Fruit fly (Drosophila melanogaster) whole organism, embryonic: Measurements from ENCODE around the gene Ser.

Source experiments
- Abd-B ChIP-seq: fragments of 200-800 bp; sonication (Bioruptor generic); optimal IDR thresholded peaks from 2 replicates; lab custom pipeline; 2018; ENCODE audit warnings: missing biosample characterization, mild to moderate bottlenecking, missing genetic modification characterization, moderate library complexity
- Antp ChIP-seq: fragments of 200-800 bp; sonication (Bioruptor generic); optimal IDR thresholded peaks from 3 replicates; lab custom pipeline; 2016; ENCODE audit warnings: missing biosample characterization, missing genetic modification characterization
- CG12299 ChIP-seq: fragments of 200-800 bp; sonication (Bioruptor generic); optimal IDR thresholded peaks from 2 replicates; lab custom pipeline; 2018; ENCODE audit warnings: missing biosample characterization, mild to moderate bottlenecking, missing genetic modification characterization
- CG14014 ChIP-seq: fragments of 200-800 bp; sonication (Bioruptor generic); IDR thresholded peaks from 2 replicates; pipeline ENCODE4 v1.3.6; 2022; ENCODE audit warnings: missing biosample characterization, missing genetic modification characterization
- CG14667 ChIP-seq: fragments of 200-800 bp; sonication (Bioruptor generic); IDR thresholded peaks from 2 replicates; pipeline ENCODE4 v1.3.6; 2022; ENCODE audit warnings: missing biosample characterization, missing genetic modification characterization
- CG14965 ChIP-seq: fragments of 200-800 bp; sonication (Bioruptor generic); optimal IDR thresholded peaks from 2 replicates; lab custom pipeline; 2016; ENCODE audit warnings: missing biosample characterization, missing genetic modification characterization, borderline replicate concordance
- CG1602 ChIP-seq: fragments of 200-800 bp; sonication (Bioruptor generic); optimal IDR thresholded peaks from 3 replicates; lab custom pipeline; 2016; ENCODE audit warnings: missing biosample characterization, missing genetic modification characterization
- CG17361 ChIP-seq: fragments of 200-800 bp; sonication (Bioruptor generic); IDR thresholded peaks from 3 replicates; pipeline ENCODE4 v1.3.6; 2022; ENCODE audit warnings: missing biosample characterization, missing genetic modification characterization
- CG2202 ChIP-seq: fragments of 200-800 bp; sonication (Bioruptor generic); optimal IDR thresholded peaks from 2 replicates; lab custom pipeline; 2018; ENCODE audit warnings: missing biosample characterization, mild to moderate bottlenecking, missing genetic modification characterization
- CG31388 ChIP-seq: fragments of 200-800 bp; sonication (Bioruptor generic); optimal IDR thresholded peaks from 2 replicates; lab custom pipeline; 2016; ENCODE audit warnings: missing biosample characterization, missing genetic modification characterization
- CG3163 ChIP-seq: fragments of 200-800 bp; sonication (Bioruptor generic); optimal IDR thresholded peaks from 3 replicates; lab custom pipeline; 2016; ENCODE audit warnings: missing biosample characterization, missing genetic modification characterization
- CG32767 ChIP-seq: fragments of 200-800 bp; sonication (Bioruptor generic); IDR thresholded peaks from 2 replicates; pipeline ENCODE4 v1.3.6; 2022; ENCODE audit warnings: missing biosample characterization, missing genetic modification characterization
- CG34422 ChIP-seq: fragments of 200-800 bp; sonication (Bioruptor generic); IDR thresholded peaks from 3 replicates; pipeline ENCODE4 v1.3.6; 2022; ENCODE audit warnings: missing biosample characterization, missing genetic modification characterization
- CG3995 ChIP-seq: fragments of 200-800 bp; sonication (Bioruptor generic); optimal IDR thresholded peaks from 3 replicates; lab custom pipeline; 2016; ENCODE audit warnings: missing biosample characterization, missing genetic modification characterization
- CG42726 ChIP-seq: fragments of 200-800 bp; sonication (Bioruptor generic); IDR thresholded peaks from 2 replicates; pipeline ENCODE4 v1.3.6; 2022; ENCODE audit warnings: missing biosample characterization, missing genetic modification characterization; ENCODE audit not compliant: partially characterized antibody
- CG43689 ChIP-seq: fragments of 200-800 bp; sonication (Bioruptor generic); IDR thresholded peaks from 2 replicates; pipeline ENCODE4 v1.3.6; 2022; ENCODE audit warnings: missing biosample characterization, missing genetic modification characterization
- CG6272 ChIP-seq: fragments of 200-800 bp; sonication (Bioruptor generic); IDR thresholded peaks from 2 replicates; pipeline ENCODE4 v1.3.6; 2022; ENCODE audit warnings: missing biosample characterization, missing genetic modification characterization
- CG8281 ChIP-seq: fragments of 200-800 bp; sonication (Bioruptor generic); optimal IDR thresholded peaks from 2 replicates; lab custom pipeline; 2018; ENCODE audit warnings: missing biosample characterization, mild to moderate bottlenecking, missing genetic modification characterization, moderate library complexity
- CrebB ChIP-seq: fragments of 200-800 bp; sonication (Bioruptor generic); optimal IDR thresholded peaks from 3 replicates; lab custom pipeline; 2018; ENCODE audit warnings: missing biosample characterization, mild to moderate bottlenecking, missing genetic modification characterization
- D19A ChIP-seq: fragments of 200-800 bp; optimal IDR thresholded peaks from 3 replicates; lab custom pipeline; 2019; ENCODE audit warnings: missing biosample characterization, mild to moderate bottlenecking, missing genetic modification characterization, moderate library complexity
- Dad ChIP-seq: fragments of 200-800 bp; sonication (Bioruptor generic); optimal IDR thresholded peaks from 3 replicates; lab custom pipeline; 2016; ENCODE audit warnings: missing biosample characterization, missing genetic modification characterization
- E2f1 ChIP-seq: fragments of 200-800 bp; sonication (Bioruptor generic); IDR thresholded peaks from 2 replicates; pipeline ENCODE4 v1.3.6; 2022; ENCODE audit warnings: missing biosample characterization, missing genetic modification characterization
- Ets97D ChIP-seq: fragments of 200-800 bp; sonication (Bioruptor generic); optimal IDR thresholded peaks from 3 replicates; lab custom pipeline; 2016; ENCODE audit warnings: missing biosample characterization, missing genetic modification characterization
- Jarid2 ChIP-seq: fragments of 200-800 bp; sonication (Bioruptor generic); optimal IDR thresholded peaks from 3 replicates; lab custom pipeline; 2017; ENCODE audit warnings: mild to moderate bottlenecking, missing biosample characterization, missing genetic modification reagents, missing genetic modification characterization
- Myb ChIP-seq: fragments of 200-800 bp; sonication (Bioruptor generic); optimal IDR thresholded peaks from 2 replicates; lab custom pipeline; 2016; ENCODE audit warnings: missing biosample characterization, missing genetic modification characterization
- Rx ChIP-seq: fragments of 200-800 bp; sonication (Bioruptor generic); IDR thresholded peaks from 2 replicates; pipeline ENCODE4 v1.3.6; 2022; ENCODE audit warnings: missing biosample characterization, missing genetic modification characterization
- caup ChIP-seq: fragments of 200-800 bp; sonication (Bioruptor generic); optimal IDR thresholded peaks from 3 replicates; lab custom pipeline; 2017; ENCODE audit warnings: missing biosample characterization, mild to moderate bottlenecking, missing genetic modification characterization, moderate library complexity; ENCODE audit not compliant: severe bottlenecking
- chinmo ChIP-seq: fragments of 200-800 bp; sonication (Bioruptor generic); IDR thresholded peaks from 4 replicates; pipeline ENCODE4 v1.3.6; 2022; ENCODE audit warnings: missing biosample characterization, missing genetic modification characterization; ENCODE audit not compliant: partially characterized antibody
- crol ChIP-seq: fragments of 200-800 bp; sonication (Bioruptor generic); IDR thresholded peaks from 2 replicates; pipeline ENCODE4 v1.3.6; 2022; ENCODE audit warnings: missing biosample characterization, missing genetic modification characterization
- da ChIP-seq: fragments of 200-800 bp; sonication (Bioruptor generic); optimal IDR thresholded peaks from 2 replicates; lab custom pipeline; 2016; ENCODE audit warnings: missing biosample characterization, missing genetic modification characterization
- esg ChIP-seq: fragments of 200-800 bp; sonication (Bioruptor generic); conservative IDR thresholded peaks from 2 replicates; pipeline ENCODE4 v1.3.6; 2022; ENCODE audit warnings: missing biosample characterization, missing genetic modification characterization
- fd64A ChIP-seq: fragments of 200-800 bp; sonication (Bioruptor generic); optimal IDR thresholded peaks from 3 replicates; lab custom pipeline; 2018; ENCODE audit warnings: missing biosample characterization, mild to moderate bottlenecking, missing genetic modification characterization
- gfzf ChIP-seq: fragments of 200-800 bp; sonication (Bioruptor generic); optimal IDR thresholded peaks from 2 replicates; lab custom pipeline; 2016; ENCODE audit warnings: missing biosample characterization, mild to moderate bottlenecking, missing genetic modification characterization, moderate library complexity
- gt ChIP-seq: fragments of 200-800 bp; sonication (Bioruptor generic); IDR thresholded peaks from 2 replicates; pipeline ENCODE4 v1.3.6; 2022; ENCODE audit warnings: missing biosample characterization, missing genetic modification characterization
- insv ChIP-seq, 2 experiments: fragments of 200-800 bp; sonication (Bioruptor generic); optimal IDR thresholded peaks; 3 replicates each; lab custom pipeline; 2016 to 2018; ENCODE audit warnings: missing biosample characterization in 2 of 2, missing genetic modification characterization in 2 of 2
- inv ChIP-seq: fragments of 200-800 bp; sonication (Bioruptor generic); IDR thresholded peaks from 2 replicates; pipeline ENCODE4 v1.3.6; 2022; ENCODE audit warnings: missing biosample characterization, missing genetic modification characterization; ENCODE audit not compliant: partially characterized antibody
- nerfin-2 ChIP-seq: fragments of 200-800 bp; sonication (Bioruptor generic); IDR thresholded peaks from 2 replicates; pipeline ENCODE4 v1.3.6; 2022; ENCODE audit warnings: missing biosample characterization, missing genetic modification characterization; ENCODE audit not compliant: partially characterized antibody
- oc ChIP-seq: fragments of 200-800 bp; sonication (Bioruptor generic); optimal IDR thresholded peaks from 2 replicates; lab custom pipeline; 2018; ENCODE audit warnings: missing biosample characterization, mild to moderate bottlenecking, missing genetic modification characterization, moderate library complexity
- pho ChIP-seq: fragments of 200-800 bp; sonication (Bioruptor generic); optimal IDR thresholded peaks from 2 replicates; lab custom pipeline; 2016; ENCODE audit warnings: missing biosample characterization, missing genetic modification characterization
- phol ChIP-seq: fragments of 200-800 bp; sonication (Bioruptor generic); optimal IDR thresholded peaks from 3 replicates; lab custom pipeline; 2018; ENCODE audit warnings: missing biosample characterization, mild to moderate bottlenecking, missing genetic modification characterization, moderate library complexity
- prd ChIP-seq, 3 experiments: fragments of >200 bp in 2 of 3; fragments of 200-800 bp in 1 of 3; sonication (Bioruptor generic) in 1 of 3; optimal IDR thresholded peaks in 2 of 3; IDR thresholded peaks in 1 of 3; 2 replicates in 2 of 3; 3 replicates in 1 of 3; pipeline versions ENCODE4 v1.3.6 to Lab custom; 2017 to 2022; ENCODE audit warnings: missing biosample characterization in 1 of 3, missing genetic modification characterization in 1 of 3
- rib ChIP-seq: fragments of 200-800 bp; sonication (Bioruptor generic); IDR thresholded peaks from 2 replicates; pipeline ENCODE4 v1.3.6; 2022; ENCODE audit warnings: missing biosample characterization, missing genetic modification characterization
- salm ChIP-seq: fragments of 200-800 bp; sonication (Bioruptor generic); optimal IDR thresholded peaks from 2 replicates; lab custom pipeline; 2018; ENCODE audit warnings: missing biosample characterization, mild to moderate bottlenecking, missing genetic modification characterization
- sens-2 ChIP-seq: fragments of 200-800 bp; sonication (Bioruptor generic); IDR thresholded peaks from 2 replicates; pipeline ENCODE4 v1.3.6; 2022; ENCODE audit warnings: missing biosample characterization, missing genetic modification characterization
- slp2 ChIP-seq: fragments of 200-800 bp; sonication (Bioruptor generic); optimal IDR thresholded peaks from 2 replicates; lab custom pipeline; 2016; ENCODE audit warnings: missing biosample characterization, missing genetic modification characterization
- stc ChIP-seq: fragments of 200-800 bp; sonication (Bioruptor generic); IDR thresholded peaks from 2 replicates; pipeline ENCODE4 v1.3.6; 2022; ENCODE audit warnings: missing biosample characterization, missing genetic modification characterization
- stwl ChIP-seq: fragments of 200-800 bp; sonication (Bioruptor generic); optimal IDR thresholded peaks from 3 replicates; lab custom pipeline; 2018; ENCODE audit warnings: missing biosample characterization, mild to moderate bottlenecking, missing genetic modification characterization, moderate library complexity
- sug ChIP-seq: fragments of 200-800 bp; optimal IDR thresholded peaks from 2 replicates; lab custom pipeline; 2019; ENCODE audit warnings: missing biosample characterization, mild to moderate bottlenecking, missing genetic modification characterization, moderate library complexity
- toy ChIP-seq: fragments of 200-800 bp; sonication (Bioruptor generic); IDR thresholded peaks from 2 replicates; pipeline ENCODE4 v1.3.6; 2022; ENCODE audit warnings: missing biosample characterization, missing genetic modification characterization
- unc-4 ChIP-seq: fragments of 200-800 bp; sonication (Bioruptor generic); IDR thresholded peaks from 2 replicates; pipeline ENCODE4 v1.3.6; 2022; ENCODE audit warnings: missing biosample characterization, missing genetic modification characterization; ENCODE audit not compliant: partially characterized antibody
- wek ChIP-seq: fragments of 200-800 bp; sonication (Bioruptor generic); optimal IDR thresholded peaks from 3 replicates; lab custom pipeline; 2018; ENCODE audit warnings: missing biosample characterization, mild to moderate bottlenecking, missing genetic modification characterization, moderate library complexity

Gene Ser

DNA sequence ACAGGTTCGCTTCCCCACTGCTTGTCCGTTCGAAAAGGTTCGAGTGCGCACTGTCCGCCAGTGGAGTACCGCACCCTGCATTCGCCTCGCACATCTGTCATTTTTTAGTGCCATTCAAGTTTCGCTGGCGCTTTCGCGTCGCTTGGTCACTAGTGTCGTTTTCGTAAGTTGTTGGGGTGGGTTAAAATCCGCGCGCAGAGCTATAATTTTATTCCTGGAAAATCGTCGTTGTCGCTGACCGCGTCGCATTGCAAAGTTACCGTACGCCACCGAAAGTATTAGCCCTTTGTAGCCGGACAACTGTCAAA, 42.6 kb downstream of the Ser start, which contains the start of gene Men-b (continued):
- peak; percentile 15; the same call in 1 of the 4 replicates for TF ChIP-seq chinmo (GFP tag; lab: Robert Waterston, UW)
- no peak for TF ChIP-seq CG17361 (GFP tag; lab: Robert Waterston, UW)
- no peak for TF ChIP-seq gt (GFP tag; lab: Robert Waterston, UW)
- no peak; the same call in 1 of the 2 replicates for TF ChIP-seq inv
- TF ChIP-seq CrebB (tag; lab: Kevin White, UChicago) = no peak
- TF ChIP-seq CG32767 (GFP tag; lab: Robert Waterston, UW) = no peak
- no peak for TF ChIP-seq oc (tag; lab: Kevin White, UChicago)
- TF ChIP-seq caup (GFP tag; lab: Kevin White, UChicago) = no peak
- peak; percentile 98 for TF ChIP-seq gfzf (GFP tag; lab: Kevin White, UChicago)
- TF ChIP-seq D19A = no peak
- TF ChIP-seq da (GFP tag; lab: Kevin White, UChicago) = no peak
- TF ChIP-seq CG14965 (GFP tag; lab: Kevin White, UChicago) = no peak
- peak; percentile 14; the same call in 1 of the 2 replicates for TF ChIP-seq unc-4 (GFP tag; lab: Robert Waterston, UW)
- TF ChIP-seq CG14667 (GFP tag; lab: Robert Waterston, UW) = no peak
- TF ChIP-seq slp2 (GFP tag; lab: Kevin White, UChicago) = no peak
- TF ChIP-seq CG3163 (GFP tag; lab: Kevin White, UChicago) = peak; percentile 41
- TF ChIP-seq pho (GFP tag; lab: Kevin White, UChicago) = no peak
- no peak for TF ChIP-seq fd64A
- TF ChIP-seq CG12299 = no peak
- no peak for TF ChIP-seq Abd-B (GFP tag; lab: Kevin White, UChicago)
- no peak for TF ChIP-seq CG6272
- peak; percentile 67; the same call in 1 of the 2 replicates for TF ChIP-seq CG42726 (GFP tag; lab: Robert Waterston, UW)
- TF ChIP-seq prd (optimal IDR thresholded peaks at IDR 0.05; lab: Kevin White, UChicago) = no peak
- no peak; the same call in 2 of the 3 replicates for TF ChIP-seq prd (GFP tag; IDR thresholded peaks at IDR 0.05; lab: Robert Waterston, UW)
- TF ChIP-seq stwl (tag; lab: Kevin White, UChicago) = peak; percentile 49
- TF ChIP-seq CG8281 = no peak
- no peak for TF ChIP-seq wek
- TF ChIP-seq CG14014 (GFP tag; lab: Robert Waterston, UW) = 0 out of 2 replicates have a peak, but pooled peaks have one; percentile 13
- TF ChIP-seq insv (GFP tag; optimal IDR thresholded peaks at IDR 0.05; lab: Kevin White, UChicago) = no peak
- TF ChIP-seq CG43689 (GFP tag; lab: Robert Waterston, UW) = no peak
- TF ChIP-seq phol (tag; lab: Kevin White, UChicago) = no peak
- TF ChIP-seq toy (GFP tag; lab: Robert Waterston, UW) = no peak
- TF ChIP-seq sug = no peak
- no peak for TF ChIP-seq CG1602 (GFP tag; lab: Kevin White, UChicago)
- TF ChIP-seq stc (GFP tag; lab: Robert Waterston, UW) = no peak
- TF ChIP-seq CG2202 (tag; lab: Kevin White, UChicago) = no peak
- TF ChIP-seq CG31388 (GFP tag; lab: Kevin White, UChicago) = no peak
- peak; percentile 17; the same call in 1 of the 2 replicates for TF ChIP-seq E2f1 (GFP tag; lab: Robert Waterston, UW)
- TF ChIP-seq Ets97D (GFP tag; lab: Kevin White, UChicago) = peak; percentile 60
- TF ChIP-seq Rx (GFP tag; lab: Robert Waterston, UW) = no peak
- TF ChIP-seq CG34422 (GFP tag; lab: Robert Waterston, UW) = peak; percentile 32; the same call in 1 of the 3 replicates
- no peak for TF ChIP-seq rib (GFP tag; lab: Robert Waterston, UW)
- TF ChIP-seq Jarid2 (GFP tag; lab: Kevin White, UChicago) = peak; percentile 63
- TF ChIP-seq crol (GFP tag; lab: Robert Waterston, UW) = no peak
- TF ChIP-seq sens-2 = no peak
- no peak for TF ChIP-seq salm
- peak; percentile 40 for TF ChIP-seq CG3995 (GFP tag; lab: Kevin White, UChicago)
- no peak for TF ChIP-seq nerfin-2
- TF ChIP-seq Antp (GFP tag; lab: Kevin White, UChicago) = no peak
- TF ChIP-seq Myb = peak; percentile 20
- TF ChIP-seq Dad = peak; percentile 20
- no peak for TF ChIP-seq esg (GFP tag; lab: Robert Waterston, UW)
